Worm (Caenorhabditis elegans): ENCODE results near the gene C30G7.2.

The C30G7.2 gene

DNA sequence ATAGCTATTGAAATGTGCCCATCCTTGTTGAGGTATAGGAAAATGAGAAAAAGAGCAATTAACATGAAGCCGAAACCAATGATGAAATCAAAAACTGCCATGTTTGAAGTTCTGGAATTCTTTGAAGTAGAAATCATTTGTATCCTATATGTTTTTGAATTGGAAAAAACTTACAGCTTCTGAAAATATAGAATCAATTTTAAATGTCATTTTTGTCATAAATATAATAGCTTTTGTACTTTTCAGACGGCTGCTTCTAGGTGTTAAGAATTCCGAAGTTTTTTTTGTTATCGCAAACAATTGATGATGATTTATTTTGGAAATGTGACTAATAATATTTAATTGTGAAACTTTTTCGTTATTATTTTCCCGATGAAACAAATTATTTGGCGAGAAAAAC, 10.3 kb downstream of the C30G7.2 start, which contains the start of gene C30G7.4:
C30G7.4 (minus strand) TSS at position 101 of the 400 bp plus-strand sequence.
- TF ChIP-seq unc-62 (GFP tag; optimal IDR thresholded peaks at IDR 0.05) (no peak), ceh-39 (tag; optimal IDR thresholded peaks at IDR 0.05) (no peak)

DNA sequence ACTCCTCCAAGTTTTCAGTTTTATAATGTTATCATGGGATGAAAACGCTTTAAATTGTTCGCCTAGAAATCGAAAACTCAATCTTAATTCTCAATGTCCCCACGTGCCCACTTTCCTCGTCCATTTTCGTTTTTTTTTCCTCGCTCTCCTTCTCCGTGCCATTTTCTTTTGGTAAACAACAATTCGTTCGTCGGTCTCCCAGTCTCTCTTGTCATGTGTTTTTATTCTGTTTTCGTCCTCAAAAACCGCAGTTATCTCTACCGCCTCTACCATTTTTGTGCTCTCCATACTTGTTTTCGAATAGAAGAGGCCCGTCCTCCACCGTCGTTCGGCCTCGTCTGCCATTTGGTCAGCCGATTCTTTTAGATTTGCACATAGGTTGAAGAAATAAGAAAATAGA, 11.9 kb downstream of the C30G7.2 start:
- TF ChIP-seq ceh-39 (tag; optimal IDR thresholded peaks at IDR 0.05) (no peak), lsy-2 (tag; optimal IDR thresholded peaks at IDR 0.05) (no peak), unc-62 (GFP tag; optimal IDR thresholded peaks at IDR 0.05) (no peak), ham-2 (GFP tag; optimal IDR thresholded peaks at IDR 0.05) (no peak), elt-3 (tag; optimal IDR thresholded peaks at IDR 0.05) (no peak), bed-3 (GFP tag; optimal IDR thresholded peaks at IDR 0.05) (no peak), sem-2 (GFP tag; optimal IDR thresholded peaks at IDR 0.05) (no peak), tbx-8 (GFP tag; optimal IDR thresholded peaks at IDR 0.05) (no peak), unc-39 (tag; optimal IDR thresholded peaks at IDR 0.05) (no peak), sptf-1 (tag; optimal IDR thresholded peaks at IDR 0.05) (no peak), nhr-76 (tag; optimal IDR thresholded peaks at IDR 0.05) (no peak), nhr-12 (tag; optimal IDR thresholded peaks at IDR 0.05) (no peak), nhr-2 (tag; optimal IDR thresholded peaks at IDR 0.05) (no peak), nhr-237 (tag; optimal IDR thresholded peaks at IDR 0.05) (no peak), lin-32 (GFP tag; optimal IDR thresholded peaks at IDR 0.05) (no peak), pha-4 (tag; optimal IDR thresholded peaks at IDR 0.05) (no peak), M03D4.4 (tag; optimal IDR thresholded peaks at IDR 0.05) (no peak), lin-13 (tag; optimal IDR thresholded peaks at IDR 0.05) (no peak)

DNA sequence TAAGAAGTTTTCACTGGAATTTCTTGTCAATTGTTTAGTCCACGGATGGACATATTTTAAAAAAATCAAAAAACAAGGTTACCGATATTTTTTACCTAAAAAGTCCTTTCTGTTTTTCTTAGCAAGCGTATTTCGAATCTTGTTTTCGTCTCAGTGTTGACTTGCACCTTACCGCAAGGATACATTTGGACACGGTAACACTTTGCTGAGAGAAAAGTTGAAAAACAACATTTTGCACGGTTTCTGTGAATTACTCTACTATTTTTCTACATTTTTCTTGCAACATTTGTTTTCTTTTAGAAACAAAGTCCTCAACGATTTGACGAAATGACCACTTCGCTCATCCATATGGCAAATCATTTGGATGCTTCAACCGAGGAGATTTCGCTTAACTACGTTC, 12.8 kb downstream of the C30G7.2 start, which contains the start of gene hil-1:
hil-1 (plus strand) TSS at position 301 of the 400 bp plus-strand sequence.
- TF ChIP-seq lin-32 (GFP tag; optimal IDR thresholded peaks at IDR 0.05) (no peak), mep-1 (tag; optimal IDR thresholded peaks at IDR 0.05) (no peak), nhr-76 (tag; optimal IDR thresholded peaks at IDR 0.05) (no peak), pha-4 (tag; optimal IDR thresholded peaks at IDR 0.05) (no peak), ces-1 (GFP tag; optimal IDR thresholded peaks at IDR 0.05) (no peak), lin-13 (tag; optimal IDR thresholded peaks at IDR 0.05) (no peak), bed-3 (GFP tag; optimal IDR thresholded peaks at IDR 0.05) (no peak), ceh-83 (GFP tag; optimal IDR thresholded peaks at IDR 0.05) (no peak), zip-8 (tag; optimal IDR thresholded peaks at IDR 0.05) (no peak), ceh-39 (tag; optimal IDR thresholded peaks at IDR 0.05) (no peak), M03D4.4 (tag; optimal IDR thresholded peaks at IDR 0.05) (no peak), elt-1 (tag; optimal IDR thresholded peaks at IDR 0.05; ENCODE audit: borderline replicate concordance, insufficient read depth) (no peak), ceh-43 (GFP tag; optimal IDR thresholded peaks at IDR 0.05) (no peak), nhr-12 (tag; optimal IDR thresholded peaks at IDR 0.05) (no peak), hlh-1 (tag; optimal IDR thresholded peaks at IDR 0.05) (no peak)

ce11 chrV:14954633-14955032, 17.9 kb downstream of the C30G7.2 start, which contains the start of gene C30G7.5:
Gene C30G7.5 (minus strand): TSS chrV:14954733.
- no peak for TF ChIP-seq M03D4.4 (tag; optimal IDR thresholded peaks at IDR 0.05)
- no peak for TF ChIP-seq nhr-2 (tag; optimal IDR thresholded peaks at IDR 0.05)
- TF ChIP-seq mab-5 (tag; optimal IDR thresholded peaks at IDR 0.05), result no peak
- TF ChIP-seq flh-1 (GFP tag; optimal IDR thresholded peaks at IDR 0.05), result no peak
- TF ChIP-seq nhr-12 (tag; optimal IDR thresholded peaks at IDR 0.05), result no peak
- no peak for TF ChIP-seq ztf-11 (tag; optimal IDR thresholded peaks at IDR 0.05)
- no peak for TF ChIP-seq cnd-1 (tag; optimal IDR thresholded peaks at IDR 0.05)
- TF ChIP-seq elt-3 (tag; optimal IDR thresholded peaks at IDR 0.05), result no peak
- no peak for TF ChIP-seq ceh-39 (tag; optimal IDR thresholded peaks at IDR 0.05)
- no peak for TF ChIP-seq lsy-2 (tag; optimal IDR thresholded peaks at IDR 0.05)
- no peak for TF ChIP-seq bed-3 (GFP tag; optimal IDR thresholded peaks at IDR 0.05)
- TF ChIP-seq zip-8 (tag; optimal IDR thresholded peaks at IDR 0.05), result no peak
- no peak for TF ChIP-seq unc-62 (GFP tag; optimal IDR thresholded peaks at IDR 0.05)
- no peak for TF ChIP-seq nhr-76 (tag; optimal IDR thresholded peaks at IDR 0.05)

DNA sequence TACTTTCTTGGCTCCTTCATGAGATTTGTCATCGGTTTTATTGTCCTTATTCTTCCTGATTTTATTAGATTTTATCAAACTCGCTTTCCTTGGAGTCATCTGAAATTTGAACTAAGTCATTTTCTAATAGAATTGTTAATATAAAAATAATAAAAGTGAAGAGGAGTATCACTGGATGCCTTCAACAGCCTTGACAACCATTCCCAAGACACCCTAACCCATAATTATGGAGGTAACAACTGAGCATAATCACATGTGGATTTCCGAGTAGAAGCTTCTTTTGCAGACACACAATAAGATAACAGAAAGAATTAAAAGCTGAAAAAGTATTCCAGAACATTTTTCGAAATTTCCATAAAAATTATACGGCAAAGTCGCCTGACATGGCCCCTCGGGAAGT, 19.0 kb downstream of the C30G7.2 start, which contains the start of gene F02D8.9:
F02D8.9 (minus strand) TSS at position 101 of the 400 bp plus-strand sequence.
- TF ChIP-seq ztf-11 (tag; optimal IDR thresholded peaks at IDR 0.05), result no peak
- no peak for TF ChIP-seq ceh-43 (GFP tag; optimal IDR thresholded peaks at IDR 0.05)
- TF ChIP-seq nhr-76 (tag; optimal IDR thresholded peaks at IDR 0.05), result no peak
- TF ChIP-seq unc-39 (tag; optimal IDR thresholded peaks at IDR 0.05), result no peak
- TF ChIP-seq ceh-39 (tag; optimal IDR thresholded peaks at IDR 0.05), result no peak

ce11 chrV:14971136-14971535, 34.4 kb downstream of the C30G7.2 start, which contains the start of gene nlp-59:
Gene nlp-59 (plus strand): TSS chrV:14971436.
- TF ChIP-seq blmp-1 (tag; optimal IDR thresholded peaks at IDR 0.05), result no peak
- no peak for TF ChIP-seq sem-2 (GFP tag; optimal IDR thresholded peaks at IDR 0.05)
- no peak for TF ChIP-seq ztf-11 (tag; optimal IDR thresholded peaks at IDR 0.05)
- no peak for TF ChIP-seq pha-4 (tag; optimal IDR thresholded peaks at IDR 0.05)
- TF ChIP-seq mab-5 (tag; optimal IDR thresholded peaks at IDR 0.05), result no peak
- TF ChIP-seq lin-32 (GFP tag; optimal IDR thresholded peaks at IDR 0.05), result no peak
- TF ChIP-seq M03D4.4 (tag; optimal IDR thresholded peaks at IDR 0.05), result no peak
- no peak for TF ChIP-seq elt-1 (tag; optimal IDR thresholded peaks at IDR 0.05; ENCODE audit: borderline replicate concordance, insufficient read depth)
